Fruit fly (Drosophila melanogaster) whole organism: ENCODE measurements around the gene abs.

Experiments used
- CG8478 ChIP-seq: fragments of >200 bp; optimal IDR thresholded peaks from 2 replicates; lab custom pipeline; 2018; ENCODE audit warnings: inconsistent platforms
- Dll ChIP-seq: fragments of >200 bp; optimal IDR thresholded peaks from 2 replicates; lab custom pipeline; 2017
- EcR ChIP-seq, 2 experiments: fragments of >200 bp; optimal IDR thresholded peaks; 2 replicates each; lab custom pipeline; 2017; ENCODE audit warnings: missing biosample characterization in 2 of 2, missing genetic modification characterization in 2 of 2, missing genetic modification reagents in 2 of 2
- pan ChIP-seq: fragments of >200 bp; optimal IDR thresholded peaks from 2 replicates; lab custom pipeline; 2017
- usp ChIP-seq: fragments of >200 bp; optimal IDR thresholded peaks from 2 replicates; lab custom pipeline; 2017; ENCODE audit warnings: missing biosample characterization, missing genetic modification characterization, mixed read lengths

DNA sequence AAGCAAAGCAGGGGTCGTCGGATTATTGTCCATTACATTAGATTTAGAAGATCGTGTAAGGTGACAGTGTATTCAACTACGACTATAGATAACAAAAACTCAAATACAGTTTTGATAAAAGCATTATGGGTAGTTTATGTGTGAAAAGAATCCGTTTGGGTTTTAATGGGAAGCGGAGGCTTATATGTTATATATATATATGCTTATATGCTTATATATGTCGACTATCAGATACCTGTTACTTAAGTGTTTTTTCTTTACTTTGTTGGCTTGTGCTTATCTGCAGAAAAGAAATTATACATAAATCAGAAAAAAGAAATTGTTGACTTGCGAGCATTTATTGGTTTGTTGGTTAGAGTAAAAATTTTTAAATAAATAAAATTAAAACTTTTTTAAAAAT, 20.1 kb downstream of the abs start, which contains the start of gene CG14644:
- TF ChIP-seq usp (GFP tag; lab: Kevin White, UChicago) (no peak), Dll (lab: Kevin White, UChicago) (no peak), CG8478 (no peak), EcR (GFP tag; optimal IDR thresholded peaks at IDR 0.05; lab: Kevin White, UChicago) (no peak), pan (no peak)
